Worm (Caenorhabditis elegans) whole organism, L3 larva: ENCODE results near the gene gei-8.

ENCODE experiments used
- R02D3.7 ChIP-seq: fragments of 150-350 bp; optimal IDR thresholded peaks from 2 replicates; lab custom pipeline; 2014; ENCODE audit warnings: missing biosample characterization, missing genetic modification characterization
- ZK546.5 ChIP-seq: sonication (generic microtip); optimal IDR thresholded peaks from 2 replicates; lab custom pipeline; 2017; ENCODE audit warnings: missing biosample characterization, missing genetic modification characterization
- ama-1 ChIP-seq: fragments of 150-350 bp; optimal IDR thresholded peaks from 2 replicates; lab custom pipeline; 2018
- ceh-28 ChIP-seq: fragments of 150-350 bp; optimal IDR thresholded peaks from 2 replicates; lab custom pipeline; 2014; ENCODE audit warnings: missing biosample characterization, missing genetic modification reagents, missing genetic modification characterization
- ceh-82 ChIP-seq: fragments of 150-350 bp; optimal IDR thresholded peaks from 2 replicates; lab custom pipeline; 2014; ENCODE audit warnings: missing biosample characterization, missing genetic modification characterization
- ceh-9 ChIP-seq: sonication (generic microtip); optimal IDR thresholded peaks from 2 replicates; lab custom pipeline; 2018; ENCODE audit warnings: missing biosample characterization, missing genetic modification characterization
- egl-5 ChIP-seq: fragments of 150-350 bp; optimal IDR thresholded peaks from 2 replicates; lab custom pipeline; 2017; ENCODE audit warnings: missing biosample characterization, missing genetic modification reagents, missing genetic modification characterization, inconsistent platforms
- elt-1 ChIP-seq: fragments of 150-350 bp; optimal IDR thresholded peaks from 2 replicates; lab custom pipeline; 2014; ENCODE audit warnings: missing biosample characterization, missing genetic modification characterization
- elt-2 ChIP-seq: sonication (generic microtip); optimal IDR thresholded peaks from 2 replicates; lab custom pipeline; 2016; ENCODE audit warnings: missing genetic modification reagents, mild to moderate bottlenecking, missing genetic modification characterization, missing compliant biosample characterization
- eor-1 ChIP-seq, 2 experiments: fragments of 150-350 bp; optimal IDR thresholded peaks; 2 replicates each; lab custom pipeline; 2014 to 2018; ENCODE audit warnings: missing biosample characterization in 2 of 2, missing genetic modification characterization in 2 of 2
- fkh-2 ChIP-seq: fragments of 150-350 bp; optimal IDR thresholded peaks from 2 replicates; lab custom pipeline; 2014; ENCODE audit warnings: missing biosample characterization, missing genetic modification reagents, missing genetic modification characterization
- fos-1 ChIP-seq: fragments of 150-350 bp; optimal IDR thresholded peaks from 2 replicates; lab custom pipeline; 2014; ENCODE audit warnings: missing biosample characterization, missing genetic modification characterization
- hmg-11 ChIP-seq: sonication (generic microtip); optimal IDR thresholded peaks from 2 replicates; lab custom pipeline; 2016; ENCODE audit warnings: missing genetic modification characterization, missing compliant biosample characterization
- lin-15B ChIP-seq: fragments of 150-350 bp; optimal IDR thresholded peaks from 2 replicates; lab custom pipeline; 2014; ENCODE audit warnings: missing biosample characterization, missing genetic modification characterization
- lin-39 ChIP-seq: fragments of 150-350 bp; optimal IDR thresholded peaks from 2 replicates; lab custom pipeline; 2018; ENCODE audit warnings: missing biosample characterization, missing genetic modification reagents, missing genetic modification characterization
- lsy-12 ChIP-seq: sonication (generic microtip); optimal IDR thresholded peaks from 2 replicates; lab custom pipeline; 2016; ENCODE audit warnings: mild to moderate bottlenecking, missing genetic modification characterization, missing compliant biosample characterization
- mml-1 ChIP-seq: fragments of 150-350 bp; sonication (generic microtip); optimal IDR thresholded peaks from 3 replicates; lab custom pipeline; 2014; ENCODE audit warnings: missing biosample characterization, missing genetic modification characterization
- nfya-1 ChIP-seq: sonication (generic microtip); optimal IDR thresholded peaks from 2 replicates; lab custom pipeline; 2017; ENCODE audit warnings: missing genetic modification characterization, mild to moderate bottlenecking, missing compliant biosample characterization, antibody characterized with exemption, moderate library complexity; ENCODE audit not compliant: insufficient read depth
- nhr-11 ChIP-seq: fragments of 150-350 bp; optimal IDR thresholded peaks from 2 replicates; lab custom pipeline; 2014; ENCODE audit warnings: missing biosample characterization, missing genetic modification characterization
- nhr-12 ChIP-seq: fragments of 150-350 bp; optimal IDR thresholded peaks from 2 replicates; lab custom pipeline; 2014; ENCODE audit warnings: missing biosample characterization, missing genetic modification characterization
- nhr-237 ChIP-seq: fragments of 150-350 bp; optimal IDR thresholded peaks from 2 replicates; lab custom pipeline; 2014; ENCODE audit warnings: missing biosample characterization, missing genetic modification characterization
- nhr-28 ChIP-seq: fragments of 150-350 bp; optimal IDR thresholded peaks from 2 replicates; lab custom pipeline; 2014; ENCODE audit warnings: missing biosample characterization, missing genetic modification characterization
- nhr-43 ChIP-seq: sonication (generic microtip); optimal IDR thresholded peaks from 2 replicates; lab custom pipeline; 2016; ENCODE audit warnings: mild to moderate bottlenecking, missing genetic modification characterization, missing compliant biosample characterization; ENCODE audit not compliant: poor library complexity, severe bottlenecking
- nhr-67 ChIP-seq: fragments of 150-350 bp; optimal IDR thresholded peaks from 2 replicates; lab custom pipeline; 2014; ENCODE audit warnings: missing biosample characterization, missing genetic modification characterization
- nhr-76 ChIP-seq: fragments of 150-350 bp; sonication (generic microtip); optimal IDR thresholded peaks from 5 replicates; lab custom pipeline; 2014; ENCODE audit warnings: missing biosample characterization, missing genetic modification characterization
- pha-4 ChIP-seq: fragments of 150-350 bp; optimal IDR thresholded peaks from 2 replicates; lab custom pipeline; 2014; ENCODE audit warnings: missing biosample characterization, missing genetic modification reagents, missing genetic modification characterization
- sea-2 ChIP-seq: fragments of 150-350 bp; sonication (generic microtip); optimal IDR thresholded peaks from 4 replicates; lab custom pipeline; 2014; ENCODE audit warnings: missing biosample characterization, missing genetic modification reagents, missing genetic modification characterization
- skn-1 ChIP-seq: fragments of 150-350 bp; optimal IDR thresholded peaks from 2 replicates; lab custom pipeline; 2014; ENCODE audit warnings: missing biosample characterization, missing genetic modification characterization
- snpc-4 ChIP-seq: fragments of 150-350 bp; optimal IDR thresholded peaks from 2 replicates; lab custom pipeline; 2014; ENCODE audit warnings: missing biosample characterization, missing genetic modification characterization
- unc-62 ChIP-seq: fragments of 150-350 bp; sonication (generic microtip); optimal IDR thresholded peaks from 4 replicates; lab custom pipeline; 2014; ENCODE audit warnings: missing biosample characterization, missing genetic modification reagents, missing genetic modification characterization
- zag-1 ChIP-seq: fragments of 150-350 bp; optimal IDR thresholded peaks from 2 replicates; lab custom pipeline; 2014; ENCODE audit warnings: missing biosample characterization, missing genetic modification characterization
- ztf-11 ChIP-seq: fragments of 150-350 bp; optimal IDR thresholded peaks from 2 replicates; lab custom pipeline; 2014; ENCODE audit warnings: missing biosample characterization, missing genetic modification characterization
- ztf-4 ChIP-seq: fragments of 150-350 bp; optimal IDR thresholded peaks from 2 replicates; lab custom pipeline; 2014; ENCODE audit warnings: missing biosample characterization, missing genetic modification characterization

gei-8 gene

ce11 chrIII:8080165-8080738, 40.8 kb downstream of the gei-8 start, which contains the start of the genes dcr-1 and apc-2:
Gene dcr-1, minus strand, starts transcription at chrIII:8080281.
Gene apc-2, plus strand, starts transcription at chrIII:8080629.
- TF ChIP-seq nhr-43 (no peak), eor-1 (tag; optimal IDR thresholded peaks at IDR 0.05; lab: Kevin White, UChicago) (no peak), ama-1 (lab: Kevin White, UChicago) (no peak), lin-15B (no peak), lin-39 (no peak)
- TF ChIP-seq, all 47 proteins: peak for 0

- TF ChIP-seq nhr-67 (tag; lab: Kevin White, UChicago) = no peak
- no peak for TF ChIP-seq elt-1 (tag; lab: Kevin White, UChicago)
- no peak for TF ChIP-seq unc-62 (GFP tag; lab: Kevin White, UChicago)
- TF ChIP-seq fos-1 (tag; lab: Kevin White, UChicago) = no peak
- TF ChIP-seq ceh-82 (tag; lab: Kevin White, UChicago) = no peak
- no peak for TF ChIP-seq eor-1 (tag; optimal IDR thresholded peaks at IDR 0.05; lab: Kevin White, UChicago)
- no peak for TF ChIP-seq ztf-11 (tag; lab: Kevin White, UChicago)
- TF ChIP-seq nfya-1 (tag; lab: Kevin White, UChicago) = no peak
- TF ChIP-seq nhr-11 = no peak
- TF ChIP-seq nhr-28 = no peak
- no peak for TF ChIP-seq elt-2 (tag; lab: Kevin White, UChicago)
- no peak for TF ChIP-seq R02D3.7
- no peak for TF ChIP-seq ZK546.5 (tag; lab: Kevin White, UChicago)
- TF ChIP-seq nhr-76 (tag; lab: Kevin White, UChicago) = no peak
- TF ChIP-seq lin-39 = no peak
- TF ChIP-seq sea-2 (GFP tag; lab: Kevin White, UChicago) = no peak
These were observed 43.9 kb downstream of the gei-8 start for ce11 chrIII:8077180-8077579.

- TF ChIP-seq sea-2 (GFP tag; lab: Kevin White, UChicago) (no peak), ceh-82 (tag; lab: Kevin White, UChicago) (no peak), ztf-4 (no peak), nhr-28 (no peak), ceh-9 (no peak), nhr-67 (tag; lab: Kevin White, UChicago) (no peak), unc-62 (GFP tag; lab: Kevin White, UChicago) (no peak), ZK546.5 (tag; lab: Kevin White, UChicago) (no peak), nhr-237 (no peak)
These were observed 51.8 kb downstream of the gei-8 start for ce11 chrIII:8069206-8069605.

ce11 chrIII:8067798-8068197, 53.2 kb downstream of the gei-8 start:
- no peak for TF ChIP-seq mml-1
- TF ChIP-seq nhr-28 = no peak
- no peak for TF ChIP-seq ZK546.5 (tag; lab: Kevin White, UChicago)
- no peak for TF ChIP-seq hmg-11 (tag; lab: Kevin White, UChicago)
- TF ChIP-seq elt-2 (tag; lab: Kevin White, UChicago) = no peak
- no peak for TF ChIP-seq eor-1 (tag; optimal IDR thresholded peaks at IDR 0.05; lab: Kevin White, UChicago)
- no peak for TF ChIP-seq fkh-2
- TF ChIP-seq lsy-12 (tag; lab: Kevin White, UChicago) = no peak
- TF ChIP-seq zag-1 (tag; lab: Kevin White, UChicago) = no peak
- no peak for TF ChIP-seq ztf-11 (tag; lab: Kevin White, UChicago)
- no peak for TF ChIP-seq ceh-28 (tag; lab: Kevin White, UChicago)
- TF ChIP-seq lin-15B = no peak
- no peak for TF ChIP-seq egl-5

DNA sequence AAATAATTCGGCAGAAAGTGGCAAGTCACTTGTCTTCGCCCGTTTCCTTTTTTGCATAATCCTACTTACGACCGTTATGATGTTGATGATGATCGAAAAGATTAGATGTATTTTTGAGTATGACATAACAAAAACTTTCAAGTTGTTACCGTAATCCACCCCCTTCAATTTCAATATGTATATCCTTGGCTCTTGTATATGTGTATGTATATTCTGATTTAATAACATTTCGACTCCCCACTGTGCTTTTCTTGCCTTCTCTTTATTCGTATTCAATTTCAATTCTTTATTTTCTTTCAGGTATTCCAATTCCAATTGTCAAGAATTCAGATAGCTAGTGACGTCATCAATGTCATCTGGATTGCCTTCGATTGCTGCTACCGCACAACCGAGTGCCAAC, 54.0 kb downstream of the gei-8 start, which contains the start of gene pros-1:
Gene pros-1 (plus strand): TSS at position 301 of the 400 bp plus-strand sequence.
- no peak for TF ChIP-seq ztf-11 (tag; lab: Kevin White, UChicago)
- TF ChIP-seq egl-5 = no peak
- TF ChIP-seq nhr-12 (tag; lab: Kevin White, UChicago) = no peak
- no peak for TF ChIP-seq lin-15B
- no peak for TF ChIP-seq skn-1
- no peak for TF ChIP-seq pha-4 (tag; lab: Kevin White, UChicago)

ce11 chrIII:8065101-8065500, 55.9 kb downstream of the gei-8 start:
- TF ChIP-seq snpc-4 (tag; lab: Kevin White, UChicago) (no peak), nfya-1 (tag; lab: Kevin White, UChicago) (peak; percentile 94)
- TF ChIP-seq, all 47 proteins: peak for 1
